Fruit fly (Drosophila melanogaster): ENCODE measurements around the gene RhoGAP92B.

- peak; percentile 62 for TF ChIP-seq CG11617 (GFP tag; optimal IDR thresholded peaks at IDR 0.05)
- TF ChIP-seq CG33017 (tag; optimal IDR thresholded peaks at IDR 0.05), result peak; percentile 59
- TF ChIP-seq Clk (GFP tag; optimal IDR thresholded peaks at IDR 0.05), result no peak
- no peak for TF ChIP-seq kay (GFP tag; ENCODE audit: borderline replicate concordance)
- no peak for TF ChIP-seq CG5204 (GFP tag; optimal IDR thresholded peaks at IDR 0.05)
- TF ChIP-seq pad (GFP tag; optimal IDR thresholded peaks at IDR 0.05), result peak; percentile 52
- no peak for TF ChIP-seq cic (GFP tag; optimal IDR thresholded peaks at IDR 0.05)
- peak; percentile 74 for TF ChIP-seq bab1 (GFP tag; optimal IDR thresholded peaks at IDR 0.05)
- TF ChIP-seq CG7045 (GFP tag; optimal IDR thresholded peaks at IDR 0.05), result no peak
- TF ChIP-seq Mnt (GFP tag; optimal IDR thresholded peaks at IDR 0.05), result peak; percentile 61
Observed at dm6 chr3R:19880431-19880939, 24.5 kb upstream of the RhoGAP92B start.
